Fruit fly (Drosophila melanogaster) whole organism, pupa: ENCODE measurements around the gene DAAM.

Experiments
- CG10348 ChIP-seq: fragments of 200-800 bp; sonication (Bioruptor generic); IDR thresholded peaks from 2 replicates; pipeline ENCODE4 v1.3.6; 2022; ENCODE audit warnings: missing biosample characterization, missing genetic modification characterization
- CG12605 ChIP-seq: fragments of 200-800 bp; sonication (Bioruptor generic); IDR thresholded peaks from 2 replicates; pipeline ENCODE4 v1.3.6; 2022; ENCODE audit warnings: missing biosample characterization, missing genetic modification characterization
- CG14655 ChIP-seq: fragments of 200-800 bp; sonication (Bioruptor generic); optimal IDR thresholded peaks from 3 replicates; lab custom pipeline; 2017; ENCODE audit warnings: mild to moderate bottlenecking, missing biosample characterization, missing genetic modification reagents, missing genetic modification characterization
- CG8159 ChIP-seq: fragments of 200-800 bp; sonication (Bioruptor generic); optimal IDR thresholded peaks from 3 replicates; lab custom pipeline; 2018; ENCODE audit warnings: missing biosample characterization, mild to moderate bottlenecking, missing genetic modification characterization, moderate library complexity
- CG8301 ChIP-seq: fragments of 200-800 bp; sonication (Bioruptor generic); optimal IDR thresholded peaks from 2 replicates; lab custom pipeline; 2018; ENCODE audit warnings: missing biosample characterization, mild to moderate bottlenecking, missing genetic modification characterization
- Ets98B ChIP-seq: fragments of 200-800 bp; sonication (Bioruptor generic); IDR thresholded peaks from 2 replicates; pipeline ENCODE4 v1.3.6; 2022; ENCODE audit warnings: missing biosample characterization, missing genetic modification characterization
- Pif1B ChIP-seq: fragments of 200-800 bp; sonication (Bioruptor generic); optimal IDR thresholded peaks from 3 replicates; lab custom pipeline; 2016; ENCODE audit warnings: missing biosample characterization, missing genetic modification characterization
- gl ChIP-seq: fragments of 200-800 bp; sonication (Bioruptor generic); optimal IDR thresholded peaks from 2 replicates; lab custom pipeline; 2018; ENCODE audit warnings: missing biosample characterization, mild to moderate bottlenecking, missing genetic modification characterization

dm6 chrX:1267625-1268024, 54.5 kb downstream of the DAAM start:
- TF ChIP-seq CG8159 (tag; lab: Kevin White, UChicago) (no peak), CG10348 (GFP tag; lab: Robert Waterston, UW) (no peak), Pif1B (GFP tag; lab: Kevin White, UChicago) (no peak), gl (tag; lab: Kevin White, UChicago) (no peak), CG8301 (tag; lab: Kevin White, UChicago) (no peak), CG14655 (no peak), Ets98B (no peak), CG12605 (GFP tag; lab: Robert Waterston, UW) (no peak)
